Fruit fly (Drosophila melanogaster): ENCODE results near the gene CG14636.
"Not testable (repeated sequence)": the region's sequence is repeated elsewhere in the genome, so short reads cannot be mapped to it uniquely, and the experiment has no call there.

- TF ChIP-seq CG8478 (optimal IDR thresholded peaks at IDR 0.05); EcR (GFP tag; optimal IDR thresholded peaks at IDR 0.05): not testable (repeated sequence)
Observed at dm6 chr3R:4211483-4211882, 3.6 kb downstream of the CG14636 start, which contains the start of gene aux.
